Worm (Caenorhabditis elegans) whole organism, midembryonic: ENCODE results near the gene srt-27.

Source experiments
- T22C8.4 ChIP-seq: fragments of 200-800 bp; sonication (Bioruptor generic); IDR thresholded peaks from 2 replicates; pipeline ENCODE4 v1.3.6; 2022; ENCODE audit warnings: missing genetic modification characterization, missing compliant biosample characterization
- cog-1 ChIP-seq: sonication (generic microtip); optimal IDR thresholded peaks from 2 replicates; lab custom pipeline; 2016; ENCODE audit warnings: missing genetic modification characterization, missing compliant biosample characterization
- flt-1 ChIP-seq: fragments of 200-800 bp; sonication (Bioruptor generic); IDR thresholded peaks from 2 replicates; pipeline ENCODE4 v1.3.6; 2022; ENCODE audit warnings: missing genetic modification characterization, missing compliant biosample characterization
- klf-2 ChIP-seq: fragments of 200-800 bp; sonication (Bioruptor generic); conservative IDR thresholded peaks from 2 replicates; pipeline ENCODE4 v1.3.6; 2022; ENCODE audit warnings: missing genetic modification reagents, missing genetic modification characterization, missing compliant biosample characterization
- med-1 ChIP-seq: sonication (generic microtip); optimal IDR thresholded peaks from 2 replicates; lab custom pipeline; 2017; ENCODE audit warnings: missing genetic modification characterization, mild to moderate bottlenecking, missing compliant biosample characterization, antibody characterized with exemption, missing genetic modification reagents; ENCODE audit not compliant: insufficient read depth
- ref-1 ChIP-seq: fragments of 200-800 bp; sonication (Bioruptor generic); conservative IDR thresholded peaks from 2 replicates; pipeline ENCODE4 v1.3.6; 2022; ENCODE audit warnings: missing genetic modification reagents, missing genetic modification characterization, missing compliant biosample characterization
- tab-1 ChIP-seq: fragments of 200-800 bp; sonication (Bioruptor generic); IDR thresholded peaks from 2 replicates; pipeline ENCODE4 v1.3.6; 2022; ENCODE audit warnings: missing genetic modification characterization, missing compliant biosample characterization
- ztf-23 ChIP-seq: fragments of 200-800 bp; sonication (Bioruptor generic); IDR thresholded peaks from 2 replicates; pipeline ENCODE4 v1.3.6; 2022; ENCODE audit warnings: missing genetic modification reagents, missing genetic modification characterization, missing compliant biosample characterization
- ztf-29 ChIP-seq: fragments of 200-800 bp; sonication (Bioruptor generic); IDR thresholded peaks from 2 replicates; pipeline ENCODE4 v1.3.6; 2022; ENCODE audit warnings: missing genetic modification reagents, missing genetic modification characterization, missing compliant biosample characterization

srt-27 gene

DNA sequence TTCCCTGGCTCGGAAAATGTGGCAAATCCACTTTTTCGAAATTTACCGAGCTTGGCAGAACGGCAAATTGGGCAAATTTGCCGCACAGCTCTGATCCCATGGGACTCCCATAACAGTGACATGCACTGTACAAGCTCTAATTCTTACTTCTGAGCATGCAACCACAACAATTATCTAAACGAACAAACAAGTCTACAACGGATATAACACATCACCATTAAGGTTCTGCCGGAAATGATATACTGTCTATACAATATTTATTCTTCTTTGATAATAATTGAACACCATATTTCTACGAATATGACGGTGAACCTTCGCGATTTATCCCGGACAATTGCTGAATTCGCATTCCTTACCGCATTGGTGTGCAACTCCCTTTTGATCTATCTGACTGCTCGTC lies 7.6 kb upstream of the srt-27 start, which contains the start of gene str-33:
Gene str-33, plus strand, starts transcription at position 301 of the 400 bp plus-strand sequence.
- TF ChIP-seq ztf-29 (GFP tag; lab: Robert Waterston, UW), result no peak
- TF ChIP-seq ztf-23, result no peak
- no peak for TF ChIP-seq med-1 (GFP tag; lab: Kevin White, UChicago)
- no peak for TF ChIP-seq klf-2 (GFP tag; lab: Robert Waterston, UW)
- no peak for TF ChIP-seq T22C8.4 (GFP tag; lab: Robert Waterston, UW)
- TF ChIP-seq cog-1 (tag; lab: Kevin White, UChicago), result no peak
- TF ChIP-seq flt-1 (GFP tag; lab: Robert Waterston, UW), result no peak
- TF ChIP-seq ref-1, result no peak

DNA sequence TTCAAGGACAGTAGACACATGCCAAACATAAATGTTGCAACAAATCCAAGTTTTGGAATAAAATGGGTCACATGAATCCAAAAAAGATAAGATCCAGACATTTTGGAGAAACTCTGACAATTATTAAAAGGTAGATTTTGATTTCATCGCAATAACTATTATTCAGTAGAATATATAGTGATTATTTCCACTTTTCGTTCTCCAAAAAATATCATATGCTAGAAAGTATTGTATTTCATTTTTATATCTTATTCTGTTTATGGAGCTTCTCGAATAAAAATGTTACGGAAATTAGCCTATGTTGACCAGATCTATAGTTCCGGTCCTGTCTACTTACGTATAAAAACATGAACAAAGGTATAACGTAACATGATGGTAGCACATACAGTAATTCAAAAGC lies 6.4 kb upstream of the srt-27 start, which contains the start of gene str-13:
Gene str-13, minus strand, starts transcription at position 101 of the 400 bp plus-strand sequence.
- TF ChIP-seq med-1 (GFP tag; lab: Kevin White, UChicago), result no peak

DNA sequence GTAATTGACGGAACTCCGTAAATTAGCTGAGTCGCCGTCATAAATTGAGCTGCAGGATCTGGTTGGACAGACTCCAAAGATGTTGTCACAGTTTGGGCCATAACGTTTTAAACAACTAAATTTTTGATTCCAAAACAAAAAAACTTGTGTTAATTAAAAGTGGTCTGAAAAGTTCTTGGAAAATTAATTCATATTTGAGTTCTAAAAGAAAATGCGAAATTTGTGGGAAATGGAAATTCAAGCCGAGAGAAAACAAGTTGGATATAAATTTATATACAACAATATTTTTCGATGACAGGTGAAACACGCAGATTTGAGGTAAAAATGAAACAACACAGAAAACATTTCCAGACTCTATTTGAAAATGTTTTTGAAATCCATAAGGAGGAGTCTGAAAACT lies 4.6 kb upstream of the srt-27 start, which contains the start of gene srg-59:
Gene srg-59, minus strand, starts transcription at position 101 of the 400 bp plus-strand sequence.
- TF ChIP-seq klf-2 (GFP tag; lab: Robert Waterston, UW) (no peak), tab-1 (GFP tag; lab: Robert Waterston, UW) (no peak), ztf-23 (no peak), med-1 (GFP tag; lab: Kevin White, UChicago) (no peak), flt-1 (GFP tag; lab: Robert Waterston, UW) (no peak), T22C8.4 (GFP tag; lab: Robert Waterston, UW) (no peak), cog-1 (tag; lab: Kevin White, UChicago) (no peak), ref-1 (no peak), ztf-29 (GFP tag; lab: Robert Waterston, UW) (no peak)

DNA sequence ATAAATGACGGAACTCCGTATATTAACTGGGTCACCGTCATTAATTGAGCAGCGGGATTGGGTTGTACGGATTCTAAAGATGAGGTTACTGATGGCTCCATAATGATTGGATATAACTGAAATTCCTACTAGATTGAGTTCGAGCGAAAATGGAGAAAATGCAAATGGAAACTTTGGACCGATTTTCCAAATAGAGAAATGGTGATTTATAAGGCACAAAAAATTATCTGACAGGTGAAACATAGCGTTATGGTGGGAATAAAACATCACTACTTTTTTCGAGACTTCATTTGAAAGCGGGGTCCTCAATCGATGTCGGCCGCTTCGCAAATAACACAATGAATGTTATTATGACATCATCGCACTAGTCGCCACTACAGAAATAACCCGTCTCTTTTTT lies 1.9 kb upstream of the srt-27 start, which contains the start of gene srg-60:
Gene srg-60, minus strand, starts transcription at position 101 of the 400 bp plus-strand sequence.
- TF ChIP-seq klf-2 (GFP tag; lab: Robert Waterston, UW), result no peak
- TF ChIP-seq med-1 (GFP tag; lab: Kevin White, UChicago), result no peak
- no peak for TF ChIP-seq flt-1 (GFP tag; lab: Robert Waterston, UW)
- no peak for TF ChIP-seq cog-1 (tag; lab: Kevin White, UChicago)
- no peak for TF ChIP-seq T22C8.4 (GFP tag; lab: Robert Waterston, UW)
- TF ChIP-seq tab-1 (GFP tag; lab: Robert Waterston, UW), result no peak
- TF ChIP-seq ref-1, result no peak
- no peak for TF ChIP-seq ztf-23
- TF ChIP-seq ztf-29 (GFP tag; lab: Robert Waterston, UW), result no peak

DNA sequence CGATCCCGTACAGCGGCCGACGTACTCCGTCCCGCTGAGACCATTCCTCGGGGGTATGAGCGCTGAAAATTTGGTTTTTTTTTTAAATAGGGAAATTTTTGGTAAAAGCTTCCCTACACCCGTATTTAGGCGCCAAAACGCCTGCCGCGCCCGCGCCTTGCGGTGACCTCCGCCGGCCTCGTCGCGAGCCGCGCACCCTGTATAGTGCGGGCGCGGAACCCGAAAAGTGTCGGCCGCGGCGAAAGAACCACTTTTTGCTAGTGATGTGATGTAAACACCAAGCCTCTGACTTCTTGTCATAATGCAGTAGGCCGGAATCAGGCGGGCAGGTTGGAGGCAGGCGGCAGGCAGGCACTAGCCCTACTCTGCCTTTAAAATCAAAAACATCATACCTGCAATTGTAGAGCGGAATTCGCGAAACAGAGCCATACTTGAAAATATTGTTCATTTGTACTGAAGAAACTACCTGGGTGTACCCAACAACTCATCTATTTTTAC lies 1.9 kb downstream of the srt-27 start, which contains the start of gene srt-29:
Gene srt-29, minus strand, starts transcription at position 448 of the 498 bp plus-strand sequence.
- TF ChIP-seq tab-1 (GFP tag; lab: Robert Waterston, UW), result no peak
- no peak for TF ChIP-seq cog-1 (tag; lab: Kevin White, UChicago)
- no peak for TF ChIP-seq med-1 (GFP tag; lab: Kevin White, UChicago)
- TF ChIP-seq ztf-29 (GFP tag; lab: Robert Waterston, UW), result no peak
- no peak for TF ChIP-seq T22C8.4 (GFP tag; lab: Robert Waterston, UW)

DNA sequence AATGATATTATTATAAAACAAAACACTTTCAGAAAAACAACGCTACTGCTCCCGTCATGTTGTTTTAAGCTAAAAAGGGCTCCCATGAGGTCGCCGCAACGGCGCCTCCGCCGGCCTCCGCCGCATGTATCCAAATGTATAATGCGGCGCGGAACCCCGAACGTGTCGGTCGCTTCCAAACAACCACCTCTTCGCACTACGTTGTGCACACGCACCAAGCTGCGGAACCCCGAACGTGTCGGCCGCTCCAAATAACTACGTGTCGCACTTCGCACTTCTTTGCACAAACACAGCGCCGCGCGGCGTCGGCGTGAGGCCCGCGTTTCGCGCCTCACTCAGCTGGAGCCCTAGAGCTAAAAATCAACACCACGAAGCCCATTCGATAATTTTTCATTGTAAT lies 3.7 kb downstream of the srt-27 start:
- TF ChIP-seq cog-1 (tag; lab: Kevin White, UChicago) (no peak), ref-1 (no peak), klf-2 (GFP tag; lab: Robert Waterston, UW) (no peak), tab-1 (GFP tag; lab: Robert Waterston, UW) (no peak), flt-1 (GFP tag; lab: Robert Waterston, UW) (no peak), ztf-29 (GFP tag; lab: Robert Waterston, UW) (no peak), med-1 (GFP tag; lab: Kevin White, UChicago) (no peak), ztf-23 (no peak), T22C8.4 (GFP tag; lab: Robert Waterston, UW) (no peak)

DNA sequence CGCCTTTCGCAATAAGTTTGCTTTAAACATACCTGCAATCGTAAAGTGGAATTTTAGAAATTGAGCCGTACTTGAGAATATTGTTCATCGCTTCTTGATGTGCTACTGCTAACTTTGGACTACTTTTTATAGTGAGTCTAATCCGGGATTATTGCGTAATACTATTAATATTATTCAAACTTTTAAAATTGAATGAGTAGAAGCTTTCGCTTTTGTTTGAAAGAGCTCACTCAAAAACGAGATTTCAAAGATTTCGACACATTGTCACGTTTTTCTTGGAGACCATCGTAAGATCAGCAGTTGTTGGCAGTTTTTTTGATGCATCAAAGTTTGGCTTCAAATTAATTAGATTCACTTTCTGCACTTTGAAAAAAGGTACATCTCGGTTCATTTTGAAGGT lies 7.1 kb downstream of the srt-27 start, which contains the start of gene srt-28:
Gene srt-28, minus strand, starts transcription at position 101 of the 400 bp plus-strand sequence.
- no peak for TF ChIP-seq T22C8.4 (GFP tag; lab: Robert Waterston, UW)
- TF ChIP-seq flt-1 (GFP tag; lab: Robert Waterston, UW), result no peak
- no peak for TF ChIP-seq med-1 (GFP tag; lab: Kevin White, UChicago)
- no peak for TF ChIP-seq ztf-29 (GFP tag; lab: Robert Waterston, UW)
- TF ChIP-seq ref-1, result no peak

DNA sequence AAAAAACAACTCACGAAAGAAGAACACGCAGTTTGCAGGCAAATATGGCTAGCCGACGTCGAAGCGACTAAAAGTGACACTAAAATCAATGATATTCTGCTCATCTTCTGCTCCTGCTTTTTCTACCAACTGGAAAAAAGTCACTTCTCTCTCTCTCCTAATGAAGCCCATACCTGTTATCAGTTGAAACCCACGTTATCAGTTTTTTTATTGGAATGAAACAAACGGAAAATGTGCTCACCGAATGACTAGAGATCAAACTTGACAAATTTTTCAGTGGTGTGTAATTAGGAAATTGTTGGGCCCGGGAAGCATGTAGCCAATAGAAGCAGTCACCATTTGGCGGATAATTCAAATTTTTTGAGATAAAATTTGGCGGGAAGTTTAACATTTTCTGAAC lies 9.2 kb downstream of the srt-27 start, which contains the start of gene C24B9.3:
Gene C24B9.3, minus strand, starts transcription at position 171 of the 400 bp plus-strand sequence.
- TF ChIP-seq ztf-29 (GFP tag; lab: Robert Waterston, UW), result no peak
- no peak for TF ChIP-seq cog-1 (tag; lab: Kevin White, UChicago)
- no peak for TF ChIP-seq T22C8.4 (GFP tag; lab: Robert Waterston, UW)
- no peak for TF ChIP-seq klf-2 (GFP tag; lab: Robert Waterston, UW)
- TF ChIP-seq med-1 (GFP tag; lab: Kevin White, UChicago), result no peak
- TF ChIP-seq ref-1, result no peak
- no peak for TF ChIP-seq tab-1 (GFP tag; lab: Robert Waterston, UW)
- no peak for TF ChIP-seq flt-1 (GFP tag; lab: Robert Waterston, UW)
- TF ChIP-seq ztf-23, result no peak

DNA sequence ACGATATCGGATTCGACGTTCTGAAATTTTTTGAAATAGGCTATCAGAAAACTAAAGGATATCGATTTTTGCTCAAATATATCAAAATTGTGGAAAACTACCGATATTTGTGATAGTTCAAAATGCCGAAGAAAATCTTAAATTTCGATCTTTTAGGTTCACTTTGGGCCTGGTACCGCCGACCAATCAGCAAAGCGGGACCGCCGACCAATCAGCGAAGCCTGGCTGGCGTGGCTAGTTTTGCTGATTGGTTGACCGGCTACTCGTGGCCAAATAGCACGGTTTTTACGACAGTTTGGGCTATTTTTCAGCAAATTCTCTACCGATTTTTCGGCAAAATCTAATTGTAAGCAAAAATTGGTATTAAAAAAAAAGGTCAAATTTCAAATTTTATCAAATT lies 10.5 kb downstream of the srt-27 start:
- TF ChIP-seq med-1 (GFP tag; lab: Kevin White, UChicago) (no peak), T22C8.4 (GFP tag; lab: Robert Waterston, UW) (no peak), klf-2 (GFP tag; lab: Robert Waterston, UW) (no peak), flt-1 (GFP tag; lab: Robert Waterston, UW) (no peak), ref-1 (no peak), tab-1 (GFP tag; lab: Robert Waterston, UW) (no peak), ztf-29 (GFP tag; lab: Robert Waterston, UW) (no peak), cog-1 (tag; lab: Kevin White, UChicago) (no peak), ztf-23 (no peak)
